Fruit fly (Drosophila melanogaster) whole organism: Measurements from ENCODE around the gene Kcmf1.

Experiments used
- CG8478 ChIP-seq: fragments of >200 bp; optimal IDR thresholded peaks from 2 replicates; lab custom pipeline; 2018; ENCODE audit warnings: inconsistent platforms
- Dll ChIP-seq: fragments of >200 bp; optimal IDR thresholded peaks from 2 replicates; lab custom pipeline; 2017
- EcR ChIP-seq, 2 experiments: fragments of >200 bp; optimal IDR thresholded peaks; 2 replicates each; lab custom pipeline; 2017; ENCODE audit warnings: missing biosample characterization in 2 of 2, missing genetic modification characterization in 2 of 2, missing genetic modification reagents in 2 of 2
- pan ChIP-seq: fragments of >200 bp; optimal IDR thresholded peaks from 2 replicates; lab custom pipeline; 2017
- psq ChIP-seq: fragments of >200 bp; optimal IDR thresholded peaks from 2 replicates; lab custom pipeline; 2017
- usp ChIP-seq: fragments of >200 bp; optimal IDR thresholded peaks from 2 replicates; lab custom pipeline; 2017; ENCODE audit warnings: missing biosample characterization, missing genetic modification characterization, mixed read lengths

Gene Kcmf1

dm6 chr3R:9013765-9014380 is 836 bp downstream of the Kcmf1 start:
- TF ChIP-seq Dll (lab: Kevin White, UChicago) (no peak), pan (lab: Kevin White, UChicago) (no peak), psq (no peak), EcR (GFP tag; optimal IDR thresholded peaks at IDR 0.05; lab: Kevin White, UChicago) (no peak), CG8478 (lab: Kevin White, UChicago) (no peak), usp (GFP tag; lab: Kevin White, UChicago) (no peak)

DNA sequence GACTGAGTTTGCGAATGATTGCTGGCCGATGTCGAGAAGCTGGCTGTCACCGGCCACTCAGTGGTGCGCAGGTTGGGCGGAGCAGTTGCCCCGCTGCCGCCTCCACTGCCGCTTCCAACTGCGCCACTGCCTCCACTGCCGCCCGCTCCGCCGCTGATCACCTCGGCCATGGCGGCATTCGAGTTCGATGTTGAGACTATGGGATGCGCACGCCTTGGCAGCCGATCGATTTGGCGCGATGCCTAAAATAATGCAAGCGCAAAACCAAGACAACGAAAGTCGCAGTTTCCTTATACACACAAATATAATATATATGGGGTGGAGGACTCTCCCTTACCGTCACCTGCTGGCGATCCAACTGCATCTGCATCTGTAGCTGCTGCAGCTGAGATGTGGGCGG is 3.0 kb downstream of the Kcmf1 start:
- TF ChIP-seq pan (lab: Kevin White, UChicago) (no peak), EcR (GFP tag; optimal IDR thresholded peaks at IDR 0.05; lab: Kevin White, UChicago) (no peak), Dll (lab: Kevin White, UChicago) (no peak), CG8478 (lab: Kevin White, UChicago) (no peak), psq (no peak), usp (GFP tag; lab: Kevin White, UChicago) (no peak)

DNA sequence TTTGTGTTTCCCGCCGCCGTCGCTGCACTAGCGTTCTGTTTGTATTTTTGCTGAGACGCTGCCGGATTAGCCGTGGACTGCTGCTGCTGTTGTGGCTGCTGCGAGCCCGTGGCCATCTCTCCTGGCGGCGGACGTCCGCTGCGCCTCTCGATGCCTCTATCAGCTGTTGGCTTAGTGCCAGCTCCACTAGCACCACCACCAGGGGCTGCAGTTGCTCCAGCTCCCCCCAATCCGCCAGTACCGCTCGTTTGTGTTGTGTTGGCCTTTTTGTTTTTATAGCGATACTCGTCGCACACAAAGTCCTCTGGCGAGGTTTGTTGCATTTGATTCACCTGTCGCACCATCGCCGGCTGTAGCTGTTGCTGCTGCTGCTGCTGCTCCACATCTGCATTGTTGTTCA is 4.0 kb downstream of the Kcmf1 start:
- TF ChIP-seq CG8478 (lab: Kevin White, UChicago) (no peak), EcR (GFP tag; optimal IDR thresholded peaks at IDR 0.05; lab: Kevin White, UChicago) (no peak), psq (no peak), pan (lab: Kevin White, UChicago) (no peak), Dll (lab: Kevin White, UChicago) (no peak), usp (GFP tag; lab: Kevin White, UChicago) (no peak)

DNA sequence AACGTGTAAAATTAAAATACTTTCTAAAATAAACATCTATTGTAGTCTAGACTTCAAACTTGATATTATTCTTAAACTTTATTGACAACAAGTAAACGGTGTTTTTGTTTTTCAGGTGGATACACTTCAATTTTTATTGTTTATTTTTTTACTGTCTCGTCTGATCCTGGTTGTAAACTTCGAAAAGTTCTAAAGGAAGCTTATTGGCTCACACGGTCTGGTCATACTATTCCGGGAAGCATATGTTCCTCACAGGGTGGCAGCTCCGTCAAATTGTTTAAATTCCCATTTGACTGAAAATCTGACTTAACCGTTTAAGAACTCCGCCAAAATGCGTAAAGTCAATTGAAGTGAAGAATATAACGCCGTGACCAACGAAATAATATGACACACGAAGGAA is 6.5 kb downstream of the Kcmf1 start, which contains the start of gene CG11983:
TSS of gene CG11983 (plus strand) at position 120 of the 400 bp plus-strand sequence.
- TF ChIP-seq Dll (lab: Kevin White, UChicago) (no peak), usp (GFP tag; lab: Kevin White, UChicago) (no peak), psq (no peak), CG8478 (lab: Kevin White, UChicago) (no peak), pan (lab: Kevin White, UChicago) (no peak), EcR (GFP tag; optimal IDR thresholded peaks at IDR 0.05; lab: Kevin White, UChicago) (no peak)

dm6 chr3R:9007258-9007657 is 7.5 kb downstream of the Kcmf1 start:
- TF ChIP-seq psq (no peak), EcR (GFP tag; optimal IDR thresholded peaks at IDR 0.05; lab: Kevin White, UChicago) (no peak), usp (GFP tag; lab: Kevin White, UChicago) (no peak), pan (lab: Kevin White, UChicago) (no peak), Dll (lab: Kevin White, UChicago) (no peak), CG8478 (lab: Kevin White, UChicago) (no peak)

- TF ChIP-seq psq (no peak), pan (lab: Kevin White, UChicago) (no peak), Dll (lab: Kevin White, UChicago) (no peak), usp (GFP tag; lab: Kevin White, UChicago) (no peak), CG8478 (lab: Kevin White, UChicago) (no peak), EcR (GFP tag; optimal IDR thresholded peaks at IDR 0.05; lab: Kevin White, UChicago) (no peak)
These were observed 8.6 kb downstream of the Kcmf1 start, which contains the start of the genes Prosbeta3 and Iru for dm6 chr3R:9006129-9006528. Prosbeta3 (minus strand) TSS chr3R:9006226. Iru (plus strand) TSS chr3R:9006456.

dm6 chr3R:9003600-9004223 is 11.0 kb downstream of the Kcmf1 start, which contains the start of the genes CG31100 and CG11980:
CG31100 (minus strand) TSS chr3R:9003650.
CG11980 (plus strand) TSS chr3R:9004017.
- TF ChIP-seq EcR (GFP tag; optimal IDR thresholded peaks at IDR 0.05; lab: Kevin White, UChicago): no peak
- no peak for TF ChIP-seq psq
- TF ChIP-seq pan (lab: Kevin White, UChicago): no peak
- TF ChIP-seq usp (GFP tag; lab: Kevin White, UChicago): no peak
- no peak for TF ChIP-seq Dll (lab: Kevin White, UChicago)
- no peak for TF ChIP-seq CG8478 (lab: Kevin White, UChicago)

dm6 chr3R:9002542-9002941 is 12.2 kb downstream of the Kcmf1 start:
- TF ChIP-seq EcR (GFP tag; optimal IDR thresholded peaks at IDR 0.05; lab: Kevin White, UChicago) (no peak), psq (no peak), CG8478 (lab: Kevin White, UChicago) (no peak), Dll (lab: Kevin White, UChicago) (no peak), pan (lab: Kevin White, UChicago) (no peak), usp (GFP tag; lab: Kevin White, UChicago) (no peak)

DNA sequence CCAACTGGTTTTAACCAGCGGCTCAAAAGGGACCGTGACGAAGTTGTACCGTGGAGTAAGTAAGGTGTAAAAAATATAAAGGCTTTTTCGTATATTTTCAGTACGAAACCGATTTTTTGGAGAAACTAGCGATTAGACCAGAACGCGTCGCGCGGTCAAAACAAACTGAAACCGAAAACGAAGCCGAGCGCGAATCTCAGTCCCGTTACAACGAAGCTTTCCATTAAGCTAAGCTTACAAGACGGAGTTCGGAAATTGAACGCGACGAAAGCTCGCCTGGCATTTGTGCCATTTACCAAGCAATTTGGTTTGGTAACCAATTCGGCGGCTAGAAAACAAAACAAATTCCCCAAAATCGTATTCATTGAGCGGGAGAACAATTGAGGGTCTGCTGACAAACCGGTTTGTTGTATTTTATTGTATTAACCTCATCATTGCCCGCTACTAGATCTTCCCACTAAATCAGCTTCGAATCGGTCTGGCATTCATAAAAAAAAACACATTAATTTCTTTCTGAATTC is 12.9 kb downstream of the Kcmf1 start:
- TF ChIP-seq CG8478 (lab: Kevin White, UChicago) (no peak), EcR (GFP tag; optimal IDR thresholded peaks at IDR 0.05; lab: Kevin White, UChicago) (no peak), pan (lab: Kevin White, UChicago) (no peak), psq (no peak), usp (GFP tag; lab: Kevin White, UChicago) (no peak), Dll (lab: Kevin White, UChicago) (no peak)

DNA sequence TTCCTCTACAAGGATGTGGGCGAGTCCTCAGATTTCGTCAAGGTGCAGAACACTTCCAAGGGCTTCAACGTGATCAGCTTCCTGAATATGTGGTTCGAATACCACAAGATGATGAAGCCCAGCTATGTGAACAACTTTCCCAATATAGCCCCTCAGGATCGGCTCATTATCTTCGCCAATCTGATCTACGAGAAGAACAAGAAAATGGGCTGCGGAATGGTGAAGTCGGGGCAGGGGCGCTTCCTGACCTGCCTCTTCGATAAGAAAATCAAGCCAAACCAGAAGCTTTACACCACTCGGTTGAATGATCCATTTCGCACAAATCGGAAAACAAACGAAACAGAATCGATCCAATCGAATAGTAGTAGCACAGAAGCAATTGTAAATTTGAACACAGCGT is 16.5 kb downstream of the Kcmf1 start:
- no peak for TF ChIP-seq psq
- no peak for TF ChIP-seq EcR (GFP tag; optimal IDR thresholded peaks at IDR 0.05; lab: Kevin White, UChicago)
- no peak for TF ChIP-seq pan (lab: Kevin White, UChicago)
- no peak for TF ChIP-seq usp (GFP tag; lab: Kevin White, UChicago)
- TF ChIP-seq Dll (lab: Kevin White, UChicago): no peak
- no peak for TF ChIP-seq CG8478 (lab: Kevin White, UChicago)

dm6 chr3R:8997397-8997796 is 17.3 kb downstream of the Kcmf1 start, which contains the start of gene CG11977:
CG11977 (plus strand) TSS chr3R:8997697.
- TF ChIP-seq usp (GFP tag; lab: Kevin White, UChicago) (no peak), EcR (GFP tag; optimal IDR thresholded peaks at IDR 0.05; lab: Kevin White, UChicago) (no peak), psq (no peak), Dll (lab: Kevin White, UChicago) (no peak), pan (lab: Kevin White, UChicago) (no peak), CG8478 (lab: Kevin White, UChicago) (no peak)
